Worm (Caenorhabditis elegans): Measurements from ENCODE around the gene clec-260.
"Not testable (repeated sequence)": the region's sequence is repeated elsewhere in the genome, so short reads cannot be mapped to it uniquely, and the experiment has no call there.

The clec-260 gene

ce11 chrV:19949721-19950120, 36.4 kb downstream of the clec-260 start, which contains the start of gene Y60A3A.8:
Y60A3A.8 (plus strand) TSS chrV:19949978.
- TF ChIP-seq cebp-1 (GFP tag; IDR thresholded peaks at IDR 0.05): peak; percentile 77
- TF ChIP-seq cebp-1 (tag; optimal IDR thresholded peaks at IDR 0.05): peak; percentile 81

- TF ChIP-seq fkh-3 (tag; optimal IDR thresholded peaks at IDR 0.05); ccch-3 (GFP tag; optimal IDR thresholded peaks at IDR 0.05); F57A8.1 (GFP tag; optimal IDR thresholded peaks at IDR 0.05): not testable (repeated sequence)
Measured at ce11 chrV:19948993-19949392, 37.1 kb downstream of the clec-260 start, which contains the start of gene tmed-4. tmed-4 (minus strand) TSS chrV:19949093.

ce11 chrV:19946529-19946928, 39.6 kb downstream of the clec-260 start, which contains the start of gene dhs-24:
dhs-24 (minus strand) TSS chrV:19946629.
- TF ChIP-seq chd-7 (tag; optimal IDR thresholded peaks at IDR 0.05) (no peak), hmg-20 (GFP tag; IDR thresholded peaks at IDR 0.05) (no peak), ceh-58 (GFP tag; IDR thresholded peaks at IDR 0.05) (0 out of 2 replicates have a peak, but pooled peaks have one; percentile 33)

- TF ChIP-seq cebp-2 (GFP tag; IDR thresholded peaks at IDR 0.05) (no peak), rpc-1 (optimal IDR thresholded peaks at IDR 0.05) (no peak), rpc-1 (tag; optimal IDR thresholded peaks at IDR 0.05) (no peak), F57C9.4 (tag; optimal IDR thresholded peaks at IDR 0.05) (no peak), pbrm-1 (GFP tag; IDR thresholded peaks at IDR 0.05) (no peak), nhr-120 (GFP tag; IDR thresholded peaks at IDR 0.05) (no peak)
Measured at ce11 chrV:19936945-19937344, 49.2 kb downstream of the clec-260 start.

- TF ChIP-seq lsl-1 (GFP tag; optimal IDR thresholded peaks at IDR 0.05) (peak; percentile 8), ceh-100 (GFP tag; IDR thresholded peaks at IDR 0.05) (no peak), C17E4.6 (GFP tag; IDR thresholded peaks at IDR 0.05) (no peak)
Measured at ce11 chrV:19934223-19934622, 51.9 kb downstream of the clec-260 start, which contains the start of gene algn-7. algn-7 (minus strand) TSS chrV:19934323.
